Worm (Caenorhabditis elegans) whole organism, L1 larva: ENCODE results near the gene Y75B12B.13.

Source experiments
- C04F5.9 ChIP-seq: sonication (generic microtip); optimal IDR thresholded peaks from 2 replicates; lab custom pipeline; 2016; ENCODE audit warnings: missing genetic modification characterization, missing compliant biosample characterization
- Y116A8C.19 ChIP-seq: sonication (generic microtip); optimal IDR thresholded peaks from 2 replicates; lab custom pipeline; 2016; ENCODE audit warnings: missing compliant biosample characterization, missing genetic modification characterization, borderline replicate concordance
- alr-1 ChIP-seq: fragments of 200-800 bp; sonication (Bioruptor generic); optimal IDR thresholded peaks from 2 replicates; lab custom pipeline; 2018; ENCODE audit warnings: borderline replicate concordance, mild to moderate bottlenecking, missing genetic modification characterization, missing compliant biosample characterization
- ceh-88 ChIP-seq: fragments of 200-800 bp; sonication (Bioruptor generic); IDR thresholded peaks from 2 replicates; pipeline ENCODE4 v1.3.6; 2022; ENCODE audit warnings: missing genetic modification characterization, missing compliant biosample characterization
- ceh-90 ChIP-seq: sonication (generic microtip); optimal IDR thresholded peaks from 2 replicates; lab custom pipeline; 2016; ENCODE audit warnings: missing genetic modification characterization, missing compliant biosample characterization
- dpl-1 ChIP-seq, 3 experiments: fragments of 150-350 bp in 2 of 3; sonication (generic microtip) in 1 of 3; optimal IDR thresholded peaks; 2 replicates each; lab custom pipeline; 2014 to 2017; ENCODE audit warnings: missing biosample characterization in 3 of 3, missing genetic modification characterization in 3 of 3, missing genetic modification reagents in 3 of 3
- dsc-1 ChIP-seq: sonication (generic microtip); optimal IDR thresholded peaks from 2 replicates; lab custom pipeline; 2016; ENCODE audit warnings: mild to moderate bottlenecking, missing genetic modification characterization, missing compliant biosample characterization
- efl-1 ChIP-seq, 4 experiments: fragments of 150-350 bp; optimal IDR thresholded peaks in 3 of 4; peaks in 1 of 4; 1 replicate in 1 of 4; 2 replicates in 3 of 4; lab custom pipeline; 2014; ENCODE audit warnings: missing biosample characterization in 2 of 4, missing genetic modification characterization in 2 of 4, missing genetic modification reagents in 2 of 4
- egl-27 ChIP-seq, 2 experiments: fragments of 150-350 bp in 1 of 2; sonication (generic microtip); optimal IDR thresholded peaks; 3 replicates each; lab custom pipeline; 2017 to 2018; ENCODE audit warnings: missing biosample characterization in 2 of 2, missing genetic modification characterization in 2 of 2, missing genetic modification reagents in 2 of 2
- elt-2 ChIP-seq: sonication (generic microtip); optimal IDR thresholded peaks from 2 replicates; lab custom pipeline; 2016; ENCODE audit warnings: missing genetic modification characterization, mild to moderate bottlenecking, inconsistent platforms, missing compliant biosample characterization, missing genetic modification reagents
- elt-3 ChIP-seq, 6 experiments: fragments of 150-350 bp in 1 of 6; sonication (generic microtip); optimal IDR thresholded peaks; 2 replicates each; lab custom pipeline; 2017 to 2018; ENCODE audit warnings: missing biosample characterization in 6 of 6, missing genetic modification characterization in 6 of 6, inconsistent platforms in 1 of 6
- fkh-10 ChIP-seq: sonication (generic microtip); optimal IDR thresholded peaks from 2 replicates; lab custom pipeline; 2017; ENCODE audit warnings: missing biosample characterization, missing genetic modification reagents, missing genetic modification characterization
- fkh-4 ChIP-seq: sonication (generic microtip); optimal IDR thresholded peaks from 2 replicates; lab custom pipeline; 2016; ENCODE audit warnings: missing compliant biosample characterization, missing genetic modification characterization, borderline replicate concordance
- grh-1 ChIP-seq: fragments of 200-800 bp; sonication (Bioruptor generic); IDR thresholded peaks from 2 replicates; pipeline ENCODE4 v1.3.6; 2022; ENCODE audit warnings: missing genetic modification reagents, missing genetic modification characterization, missing compliant biosample characterization
- hlh-4 ChIP-seq: sonication (generic microtip); optimal IDR thresholded peaks from 2 replicates; lab custom pipeline; 2016; ENCODE audit warnings: mild to moderate bottlenecking, missing genetic modification characterization, missing compliant biosample characterization
- hpl-2 ChIP-seq: fragments of 150-350 bp; optimal IDR thresholded peaks from 2 replicates; lab custom pipeline; 2014; ENCODE audit warnings: missing biosample characterization, missing genetic modification reagents, missing genetic modification characterization
- jun-1 ChIP-seq: fragments of 150-350 bp; optimal IDR thresholded peaks from 2 replicates; lab custom pipeline; 2014; ENCODE audit warnings: missing biosample characterization, missing genetic modification reagents, missing genetic modification characterization
- lin-13 ChIP-seq: fragments of 150-350 bp; optimal IDR thresholded peaks from 2 replicates; lab custom pipeline; 2014; ENCODE audit warnings: missing biosample characterization, missing genetic modification reagents, missing genetic modification characterization
- lin-35 ChIP-seq, 2 experiments: fragments of 150-350 bp; optimal IDR thresholded peaks; 2 replicates each; lab custom pipeline; 2014; ENCODE audit warnings: missing biosample characterization in 2 of 2, missing genetic modification characterization in 2 of 2, missing genetic modification reagents in 2 of 2
- lir-3 ChIP-seq: sonication (generic microtip); optimal IDR thresholded peaks from 2 replicates; lab custom pipeline; 2016; ENCODE audit warnings: mild to moderate bottlenecking, missing genetic modification characterization, moderate library complexity, missing compliant biosample characterization; ENCODE audit not compliant: poor library complexity
- lsy-2 ChIP-seq, 2 experiments: fragments of 150-350 bp; optimal IDR thresholded peaks; 2 replicates each; lab custom pipeline; 2014; ENCODE audit warnings: missing biosample characterization in 2 of 2, missing genetic modification characterization in 2 of 2
- mdl-1 ChIP-seq, 2 experiments: fragments of 150-350 bp; optimal IDR thresholded peaks; 2 replicates each; lab custom pipeline; 2014 to 2017; ENCODE audit warnings: missing biosample characterization in 2 of 2, missing genetic modification characterization in 2 of 2, inconsistent platforms in 1 of 2
- mep-1 ChIP-seq: fragments of 150-350 bp; optimal IDR thresholded peaks from 2 replicates; lab custom pipeline; 2014; ENCODE audit warnings: missing biosample characterization, missing genetic modification characterization
- nhr-11 ChIP-seq: fragments of 150-350 bp; optimal IDR thresholded peaks from 2 replicates; lab custom pipeline; 2014; ENCODE audit warnings: missing biosample characterization, missing genetic modification characterization
- nhr-12 ChIP-seq: sonication (generic microtip); optimal IDR thresholded peaks from 2 replicates; lab custom pipeline; 2017; ENCODE audit warnings: missing biosample characterization, missing genetic modification characterization
- nhr-19 ChIP-seq: fragments of 200-800 bp; sonication (Bioruptor generic); conservative IDR thresholded peaks from 2 replicates; pipeline ENCODE4 v1.3.6; 2022; ENCODE audit warnings: missing genetic modification characterization, missing compliant biosample characterization
- nhr-20 ChIP-seq: sonication (generic microtip); optimal IDR thresholded peaks from 2 replicates; lab custom pipeline; 2016; ENCODE audit warnings: mild to moderate bottlenecking, missing genetic modification characterization, missing compliant biosample characterization
- nhr-71 ChIP-seq: sonication (generic microtip); optimal IDR thresholded peaks from 2 replicates; lab custom pipeline; 2016; ENCODE audit warnings: mild to moderate bottlenecking, missing genetic modification characterization, moderate library complexity, missing compliant biosample characterization
- nhr-84 ChIP-seq: sonication (generic microtip); optimal IDR thresholded peaks from 2 replicates; lab custom pipeline; 2017; ENCODE audit warnings: missing biosample characterization, missing genetic modification characterization
- nhr-85 ChIP-seq: sonication (generic microtip); peaks from one replicate; lab custom pipeline; 2016; ENCODE audit warnings: missing genetic modification characterization, inconsistent platforms, missing compliant biosample characterization
- pax-3 ChIP-seq: fragments of 200-800 bp; sonication (Bioruptor generic); optimal IDR thresholded peaks from 2 replicates; lab custom pipeline; 2018; ENCODE audit warnings: mild to moderate bottlenecking, missing genetic modification characterization, moderate library complexity, missing compliant biosample characterization
- pqm-1 ChIP-seq: sonication (generic microtip); optimal IDR thresholded peaks from 3 replicates; lab custom pipeline; 2017; ENCODE audit warnings: missing biosample characterization, missing genetic modification characterization
- rnt-1 ChIP-seq: sonication (generic microtip); optimal IDR thresholded peaks from 2 replicates; lab custom pipeline; 2016; ENCODE audit warnings: mild to moderate bottlenecking, missing genetic modification characterization, moderate library complexity, missing compliant biosample characterization
- skn-1 ChIP-seq: fragments of 150-350 bp; optimal IDR thresholded peaks from 2 replicates; lab custom pipeline; 2014; ENCODE audit warnings: missing biosample characterization, missing genetic modification characterization
- snpc-4 ChIP-seq: fragments of 150-350 bp; optimal IDR thresholded peaks from 2 replicates; lab custom pipeline; 2014; ENCODE audit warnings: missing biosample characterization, missing genetic modification characterization
- sptf-1 ChIP-seq: fragments of 150-350 bp; optimal IDR thresholded peaks from 2 replicates; lab custom pipeline; 2014; ENCODE audit warnings: missing biosample characterization, missing genetic modification characterization
- sup-37 ChIP-seq: fragments of 200-800 bp; sonication (Bioruptor generic); optimal IDR thresholded peaks from 2 replicates; lab custom pipeline; 2018; ENCODE audit warnings: mild to moderate bottlenecking, missing genetic modification characterization, missing compliant biosample characterization
- swsn-7 ChIP-seq: sonication (generic microtip); optimal IDR thresholded peaks from 2 replicates; lab custom pipeline; 2016; ENCODE audit warnings: missing genetic modification characterization, missing compliant biosample characterization
- tlp-1 ChIP-seq: fragments of 150-350 bp; optimal IDR thresholded peaks from 2 replicates; lab custom pipeline; 2014; ENCODE audit warnings: missing biosample characterization, missing genetic modification characterization
- unc-86 ChIP-seq: sonication (generic microtip); optimal IDR thresholded peaks from 2 replicates; lab custom pipeline; 2016; ENCODE audit warnings: missing genetic modification characterization, missing compliant biosample characterization
- vab-15 ChIP-seq: sonication (generic microtip); optimal IDR thresholded peaks from 2 replicates; lab custom pipeline; 2017; ENCODE audit warnings: missing genotype, mild to moderate bottlenecking, missing genetic modification characterization, missing compliant biosample characterization
- xbp-1 ChIP-seq: sonication (generic microtip); optimal IDR thresholded peaks from 2 replicates; lab custom pipeline; 2016; ENCODE audit warnings: missing genetic modification characterization, missing compliant biosample characterization
- zag-1 ChIP-seq: fragments of 150-350 bp; optimal IDR thresholded peaks from 2 replicates; lab custom pipeline; 2014; ENCODE audit warnings: missing biosample characterization, missing genetic modification characterization
- zip-4 ChIP-seq: fragments of 200-800 bp; sonication (Bioruptor generic); optimal IDR thresholded peaks from 2 replicates; lab custom pipeline; 2018; ENCODE audit warnings: mild to moderate bottlenecking, missing genetic modification characterization, moderate library complexity, missing compliant biosample characterization
- ztf-11 ChIP-seq, 2 experiments: sonication (generic microtip); optimal IDR thresholded peaks; 2 replicates each; lab custom pipeline; 2016 to 2017; ENCODE audit warnings: missing genetic modification characterization in 2 of 2, missing biosample characterization in 1 of 2, missing compliant biosample characterization in 1 of 2
- ztf-4 ChIP-seq: fragments of 150-350 bp; optimal IDR thresholded peaks from 2 replicates; lab custom pipeline; 2014; ENCODE audit warnings: missing biosample characterization, missing genetic modification characterization

Y75B12B.13 gene

ce11 chrV:15192377-15192776 is 1.4 kb downstream of the Y75B12B.13 start, which contains the start of gene plc-2:
plc-2 (plus strand) TSS chrV:15192572.
- TF ChIP-seq efl-1 (optimal IDR thresholded peaks at IDR 0.05; lab: Kevin White, UChicago) (no peak), efl-1 (GFP tag; optimal IDR thresholded peaks at IDR 0.05 in 1 of 2; lab: Kevin White, UChicago) (peak in 1 of 2 experiments; percentile 16), elt-2 (tag; lab: Kevin White, UChicago) (peak; percentile 55), mdl-1 (tag; optimal IDR thresholded peaks at IDR 0.05; lab: Kevin White, UChicago) (no peak), nhr-85 (tag; lab: Kevin White, UChicago) (peak; percentile 27), nhr-12 (tag; lab: Kevin White, UChicago) (no peak), nhr-84 (tag; lab: Kevin White, UChicago) (no peak), dpl-1 (GFP tag; optimal IDR thresholded peaks at IDR 0.05; lab: Kevin White, UChicago) (no peak), lin-35 (GFP tag; optimal IDR thresholded peaks at IDR 0.05; lab: Kevin White, UChicago) (peak in 1 of 2 experiments; percentile 33), nhr-20 (no peak), lsy-2 (tag; optimal IDR thresholded peaks at IDR 0.05; lab: Kevin White, UChicago) (no peak)
- TF ChIP-seq, all 84 proteins: peak for 4

ce11 chrV:15191971-15192370 is 1.8 kb downstream of the Y75B12B.13 start:
- TF ChIP-seq nhr-19 (GFP tag; lab: Robert Waterston, UW) (no peak), fkh-10 (GFP tag; lab: Kevin White, UChicago) (no peak), nhr-11 (tag; lab: Kevin White, UChicago) (no peak), zip-4 (GFP tag; lab: Kevin White, UChicago) (no peak), ztf-4 (tag; lab: Kevin White, UChicago) (no peak), zag-1 (tag; lab: Kevin White, UChicago) (no peak), hlh-4 (tag; lab: Kevin White, UChicago) (no peak), lin-13 (GFP tag; lab: Kevin White, UChicago) (no peak), pqm-1 (tag; lab: Kevin White, UChicago) (no peak), alr-1 (tag; lab: Kevin White, UChicago) (no peak), Y116A8C.19 (tag; lab: Kevin White, UChicago) (no peak), tlp-1 (tag; lab: Kevin White, UChicago) (no peak)

ce11 chrV:15190903-15191302 is 2.9 kb downstream of the Y75B12B.13 start, which contains the start of gene Y75B12B.11:
Y75B12B.11 (plus strand) TSS chrV:15191296.
- peak; percentile 57 for TF ChIP-seq xbp-1 (tag; lab: Kevin White, UChicago)
- TF ChIP-seq grh-1 (GFP tag; lab: Robert Waterston, UW) = peak; percentile 43; the same call in 1 of the 2 replicates
- peak; percentile 56 for TF ChIP-seq snpc-4 (tag; lab: Kevin White, UChicago)
- TF ChIP-seq lin-35 (GFP tag; optimal IDR thresholded peaks at IDR 0.05; lab: Kevin White, UChicago) = peak; percentile 73 to 89
- peak in 1 of 2 experiments; percentile 33 for TF ChIP-seq ztf-11 (tag; optimal IDR thresholded peaks at IDR 0.05; lab: Kevin White, UChicago)
- TF ChIP-seq nhr-20 = peak; percentile 79
- TF ChIP-seq zag-1 (tag; lab: Kevin White, UChicago) = no peak
- TF ChIP-seq jun-1 (tag; lab: Kevin White, UChicago) = peak; percentile 45
- TF ChIP-seq nhr-19 (GFP tag; lab: Robert Waterston, UW) = peak; percentile 71
- TF ChIP-seq ceh-90 (tag; lab: Kevin White, UChicago) = no peak
- no peak for TF ChIP-seq ceh-88 (GFP tag; lab: Robert Waterston, UW)
- peak; percentile 60 to 72 (median 70) for TF ChIP-seq dpl-1 (GFP tag; optimal IDR thresholded peaks at IDR 0.05; lab: Kevin White, UChicago)
- TF ChIP-seq sup-37 (GFP tag; lab: Kevin White, UChicago) = no peak
- TF ChIP-seq mep-1 (tag; lab: Kevin White, UChicago) = peak; percentile 79
- TF ChIP-seq unc-86 (tag; lab: Kevin White, UChicago) = peak; percentile 40
- TF ChIP-seq hpl-2 (GFP tag; lab: Kevin White, UChicago) = peak; percentile 11
- peak; percentile 34 for TF ChIP-seq lin-13 (GFP tag; lab: Kevin White, UChicago)
- peak; percentile 20 for TF ChIP-seq vab-15 (tag; lab: Kevin White, UChicago)
- no peak for TF ChIP-seq egl-27 (tag; optimal IDR thresholded peaks at IDR 0.05; lab: Kevin White, UChicago)
- peak; percentile 67 for TF ChIP-seq skn-1 (tag; lab: Kevin White, UChicago)
- peak; percentile 51 for TF ChIP-seq lir-3 (tag; lab: Kevin White, UChicago)
- peak; percentile 85 for TF ChIP-seq rnt-1 (tag; lab: Kevin White, UChicago)
- peak; percentile 66 for TF ChIP-seq dsc-1
- TF ChIP-seq nhr-71 (tag; lab: Kevin White, UChicago) = peak; percentile 87
- TF ChIP-seq efl-1 (optimal IDR thresholded peaks at IDR 0.05; lab: Kevin White, UChicago) = peak; percentile 57 to 80
- TF ChIP-seq efl-1 (GFP tag; optimal IDR thresholded peaks at IDR 0.05 in 1 of 2; lab: Kevin White, UChicago) = peak; percentile 72 to 98
- peak; percentile 57 for TF ChIP-seq elt-2 (tag; lab: Kevin White, UChicago)
- peak; percentile 86 for TF ChIP-seq pax-3 (tag; lab: Kevin White, UChicago)
- peak; percentile 70 for TF ChIP-seq swsn-7 (tag; lab: Kevin White, UChicago)
- TF ChIP-seq elt-3 (tag; optimal IDR thresholded peaks at IDR 0.05; lab: Kevin White, UChicago) = peak in 2 of 6 experiments; percentile 46 to 48
- no peak for TF ChIP-seq sptf-1 (tag; lab: Kevin White, UChicago)
- TF ChIP-seq C04F5.9 (tag; lab: Kevin White, UChicago) = peak; percentile 24
- peak; percentile 9 for TF ChIP-seq fkh-4
- TF ChIP-seq lsy-2 (tag; optimal IDR thresholded peaks at IDR 0.05; lab: Kevin White, UChicago) = peak; percentile 57 to 67
